Worm (Caenorhabditis elegans) whole organism, L4 larva: ENCODE data around the gene acc-1.

Experiments
- R02D3.7 ChIP-seq: fragments of 150-350 bp; sonication (generic microtip); optimal IDR thresholded peaks from 3 replicates; lab custom pipeline; 2014; ENCODE audit warnings: missing biosample characterization, missing genetic modification characterization
- Y75B8A.6 ChIP-seq: fragments of 200-800 bp; sonication (Bioruptor generic); IDR thresholded peaks from 2 replicates; pipeline ENCODE4 v1.3.6; 2022; ENCODE audit warnings: missing genetic modification reagents, missing genetic modification characterization, missing compliant biosample characterization
- dpl-1 ChIP-seq: fragments of 150-350 bp; optimal IDR thresholded peaks from 2 replicates; lab custom pipeline; 2014; ENCODE audit warnings: missing biosample characterization, missing genetic modification reagents, missing genetic modification characterization
- egl-27 ChIP-seq: sonication (generic microtip); optimal IDR thresholded peaks from 3 replicates; lab custom pipeline; 2017; ENCODE audit warnings: missing biosample characterization, missing genetic modification reagents, missing genetic modification characterization
- fos-1 ChIP-seq: fragments of 150-350 bp; optimal IDR thresholded peaks from 2 replicates; lab custom pipeline; 2014; ENCODE audit warnings: missing biosample characterization, missing genetic modification characterization
- gei-8 ChIP-seq: fragments of 200-800 bp; sonication (Bioruptor generic); optimal IDR thresholded peaks from 2 replicates; lab custom pipeline; 2018; ENCODE audit warnings: mild to moderate bottlenecking, missing genetic modification characterization, missing compliant biosample characterization
- hlh-30 ChIP-seq: sonication (generic microtip); optimal IDR thresholded peaks from 2 replicates; lab custom pipeline; 2017; ENCODE audit warnings: antibody characterized with exemption, mild to moderate bottlenecking, missing genetic modification characterization, missing compliant biosample characterization; ENCODE audit not compliant: insufficient read depth
- mdt-29 ChIP-seq: fragments of 200-800 bp; sonication (Bioruptor generic); IDR thresholded peaks from 2 replicates; pipeline ENCODE4 v1.3.6; 2022; ENCODE audit warnings: missing genetic modification reagents, missing genetic modification characterization, missing compliant biosample characterization
- nhr-11 ChIP-seq: fragments of 150-350 bp; optimal IDR thresholded peaks from 2 replicates; lab custom pipeline; 2014; ENCODE audit warnings: missing biosample characterization, missing genetic modification characterization
- nhr-28 ChIP-seq: fragments of 150-350 bp; optimal IDR thresholded peaks from 2 replicates; lab custom pipeline; 2014; ENCODE audit warnings: missing biosample characterization, missing genetic modification characterization
- nhr-76 ChIP-seq: fragments of 150-350 bp; optimal IDR thresholded peaks from 2 replicates; lab custom pipeline; 2014; ENCODE audit warnings: missing biosample characterization, missing genetic modification characterization
- skn-1 ChIP-seq: fragments of 150-350 bp; optimal IDR thresholded peaks from 2 replicates; lab custom pipeline; 2014; ENCODE audit warnings: missing biosample characterization, missing genetic modification characterization
- unc-62 ChIP-seq, 3 experiments: fragments of 150-350 bp in 1 of 3; sonication (generic microtip); optimal IDR thresholded peaks in 2 of 3; peaks in 1 of 3; 1 replicate in 1 of 3; 2 replicates in 2 of 3; lab custom pipeline; 2014 to 2017; ENCODE audit warnings: missing biosample characterization in 3 of 3, missing genetic modification characterization in 3 of 3, missing genetic modification reagents in 3 of 3, missing genotype in 1 of 3
- vab-7 ChIP-seq: fragments of 200-800 bp; sonication (Bioruptor generic); IDR thresholded peaks from 2 replicates; pipeline ENCODE4 v1.3.6; 2022; ENCODE audit warnings: missing genetic modification reagents, missing genetic modification characterization, missing compliant biosample characterization

DNA sequence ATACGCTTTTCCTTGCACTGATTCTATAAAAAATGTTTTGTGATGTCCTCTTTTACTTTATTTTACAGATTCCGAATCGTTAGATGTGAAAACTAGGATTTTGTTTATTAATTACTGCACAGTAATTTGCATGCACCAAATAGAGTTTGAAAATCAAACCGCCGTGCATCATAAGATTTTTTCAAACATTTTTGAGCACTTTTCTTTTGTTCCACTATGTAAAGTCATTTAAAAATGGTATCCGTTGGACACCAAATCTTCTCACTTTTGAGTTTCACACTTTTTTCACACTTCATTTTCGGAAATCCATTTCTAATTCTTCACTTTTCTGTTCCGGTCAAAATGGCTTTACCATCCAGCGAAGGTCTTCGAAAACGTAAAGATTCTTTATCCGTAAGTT, 14.7 kb upstream of the acc-1 start, which contains the start of gene degl-2:
- TF ChIP-seq skn-1 (tag; lab: Kevin White, UChicago) (no peak), nhr-76 (tag; lab: Kevin White, UChicago) (no peak), nhr-11 (tag; lab: Kevin White, UChicago) (no peak), hlh-30 (tag; lab: Kevin White, UChicago) (no peak), vab-7 (GFP tag; lab: Robert Waterston, UW) (no peak), Y75B8A.6 (GFP tag; lab: Robert Waterston, UW) (no peak), gei-8 (GFP tag; lab: Kevin White, UChicago) (no peak), fos-1 (tag; lab: Kevin White, UChicago) (no peak), unc-62 (GFP tag; optimal IDR thresholded peaks at IDR 0.05 in 1 of 2; lab: Kevin White, UChicago) (no peak), unc-62 (tag; optimal IDR thresholded peaks at IDR 0.05; lab: Kevin White, UChicago) (no peak), nhr-28 (no peak), mdt-29 (GFP tag; lab: Robert Waterston, UW) (no peak), dpl-1 (GFP tag; lab: Kevin White, UChicago) (no peak), egl-27 (no peak), R02D3.7 (tag; lab: Kevin White, UChicago) (no peak)
